Worm (Caenorhabditis elegans): ENCODE results near the gene hpo-26.

ce11 chrV:6488849-6489248 lies 44.0 kb downstream of the hpo-26 start, which contains the start of gene lec-10:
- no peak for TF ChIP-seq ama-1 (optimal IDR thresholded peaks at IDR 0.05)
- TF ChIP-seq nhr-28 (tag; optimal IDR thresholded peaks at IDR 0.05), result no peak
- TF ChIP-seq pqm-1 (tag; optimal IDR thresholded peaks at IDR 0.05), result peak; percentile 89
- TF ChIP-seq skn-1 (tag; optimal IDR thresholded peaks at IDR 0.05), result no peak
- TF ChIP-seq egl-27 (tag; optimal IDR thresholded peaks at IDR 0.05), result no peak
